Fruit fly (Drosophila melanogaster): ENCODE measurements around the gene Rab27.

Gene Rab27

dm6 chrX:1476848-1477247, at the start of gene Rab27, which contains the start of gene mei-38:
Rab27 (minus strand) TSS chrX:1476974.
mei-38 (plus strand) TSS chrX:1477063.
- TF ChIP-seq CG8478 (optimal IDR thresholded peaks at IDR 0.05) (no peak), CTCF (optimal IDR thresholded peaks at IDR 0.05) (peak in 1 of 2 experiments; percentile 6)

DNA sequence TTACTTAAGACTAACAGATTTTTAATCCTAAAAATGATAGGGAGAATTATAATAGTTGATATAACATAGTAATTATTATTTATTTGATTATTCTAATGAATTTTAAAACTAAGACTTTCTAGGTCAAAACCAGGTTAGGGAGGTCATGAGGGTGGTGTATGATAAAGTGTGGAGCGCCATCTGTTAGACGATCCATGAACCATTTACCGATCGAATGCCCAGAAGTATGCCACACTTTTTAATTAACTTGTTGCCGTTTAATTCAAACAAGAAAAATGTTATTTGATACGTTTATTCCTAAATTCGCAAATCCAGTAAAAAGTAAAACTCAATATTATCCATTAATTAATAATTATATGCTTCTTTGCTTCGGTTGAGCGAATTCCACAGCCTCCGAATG, 46.5 kb upstream of the Rab27 start:
- TF ChIP-seq CTCF (optimal IDR thresholded peaks at IDR 0.05), result peak; percentile 73 to 87

dm6 chrX:1517618-1518017, 40.8 kb upstream of the Rab27 start:
- TF ChIP-seq CG8478 (optimal IDR thresholded peaks at IDR 0.05), result no peak
- TF ChIP-seq CTCF (optimal IDR thresholded peaks at IDR 0.05), result no peak

DNA sequence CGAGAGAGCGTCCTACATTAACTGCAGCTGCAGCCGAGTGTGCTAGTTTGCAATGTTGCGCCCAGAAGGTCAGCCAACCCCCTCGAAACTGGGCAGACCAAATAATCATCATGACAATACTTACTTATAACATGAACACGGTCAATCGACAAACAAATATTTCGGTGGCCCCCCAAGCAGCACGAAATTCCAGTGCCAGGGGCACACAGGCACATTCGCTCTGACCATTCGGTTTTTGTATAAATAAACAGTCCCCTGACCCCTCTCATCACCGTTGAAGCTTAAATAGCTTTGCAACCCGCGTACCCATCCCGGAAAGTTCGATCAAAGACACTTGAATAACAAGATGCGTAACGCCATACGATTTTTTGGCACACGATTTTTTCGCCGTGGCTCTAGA, 37.1 kb upstream of the Rab27 start:
- TF ChIP-seq CG8478 (optimal IDR thresholded peaks at IDR 0.05), result no peak

dm6 chrX:1512753-1513226, 36.0 kb upstream of the Rab27 start, which contains the start of gene CG14795:
CG14795 (minus strand) TSS chrX:1512803.
- TF ChIP-seq CTCF (optimal IDR thresholded peaks at IDR 0.05), result peak; percentile 67 to 70
- no peak for TF ChIP-seq CG8478 (optimal IDR thresholded peaks at IDR 0.05)

- TF ChIP-seq CTCF (optimal IDR thresholded peaks at IDR 0.05) (no peak), CG8478 (optimal IDR thresholded peaks at IDR 0.05) (no peak)
Measured at dm6 chrX:1508241-1508823, 31.6 kb upstream of the Rab27 start.

DNA sequence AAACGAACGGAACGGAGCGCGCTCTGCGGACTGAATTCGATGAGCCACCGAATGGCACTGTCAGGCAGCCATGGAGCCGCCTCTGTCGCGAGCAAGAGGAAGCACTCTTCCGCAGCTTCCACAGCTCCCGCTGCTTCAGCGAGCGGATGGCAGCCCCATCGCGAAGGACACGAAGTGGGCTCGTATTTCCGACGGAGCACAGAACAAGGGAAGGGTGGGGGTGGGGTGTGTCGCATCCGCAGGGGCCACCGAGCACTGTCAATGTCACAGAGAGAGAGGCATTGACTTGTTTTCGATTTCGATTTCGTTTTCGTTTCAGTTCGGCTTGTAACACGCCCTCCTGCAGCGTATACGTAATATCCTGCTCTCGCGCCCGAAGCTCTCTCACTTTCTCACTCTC, 31.0 kb upstream of the Rab27 start, which contains the start of gene Nmdar2:
Gene Nmdar2 (minus strand): TSS at position 59 of the 400 bp plus-strand sequence.
- TF ChIP-seq CTCF (optimal IDR thresholded peaks at IDR 0.05), result no peak
- TF ChIP-seq CG8478 (optimal IDR thresholded peaks at IDR 0.05), result no peak

dm6 chrX:1482840-1483518, 6.2 kb upstream of the Rab27 start, which contains the start of the genes sta and inc:
sta (minus strand) TSS chrX:1483413.
inc (plus strand) TSS chrX:1483479.
- TF ChIP-seq CG8478 (optimal IDR thresholded peaks at IDR 0.05), result no peak
- peak; percentile 23 to 47 for TF ChIP-seq CTCF (optimal IDR thresholded peaks at IDR 0.05)

DNA sequence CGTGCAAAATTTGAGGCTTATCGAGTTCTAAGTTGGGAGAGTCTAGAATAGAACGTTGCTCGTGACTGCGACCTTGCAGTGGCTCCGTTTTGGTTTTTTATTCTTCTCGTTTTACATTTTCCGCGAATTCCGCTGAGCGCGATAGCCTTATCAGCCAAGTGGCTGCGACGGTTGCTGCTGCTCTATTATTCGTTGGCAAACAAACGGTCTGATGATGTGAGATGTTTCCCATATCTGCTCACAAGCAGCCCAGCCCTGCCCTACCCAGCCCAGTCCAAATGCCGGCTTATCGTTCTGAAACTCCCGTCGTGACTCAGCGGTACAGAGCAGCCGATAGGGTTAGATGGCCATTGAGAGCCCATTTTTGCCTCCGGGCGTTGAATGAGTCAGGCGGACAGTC, 3.7 kb upstream of the Rab27 start:
- TF ChIP-seq CTCF (optimal IDR thresholded peaks at IDR 0.05), result no peak
- TF ChIP-seq CG8478 (optimal IDR thresholded peaks at IDR 0.05), result no peak

DNA sequence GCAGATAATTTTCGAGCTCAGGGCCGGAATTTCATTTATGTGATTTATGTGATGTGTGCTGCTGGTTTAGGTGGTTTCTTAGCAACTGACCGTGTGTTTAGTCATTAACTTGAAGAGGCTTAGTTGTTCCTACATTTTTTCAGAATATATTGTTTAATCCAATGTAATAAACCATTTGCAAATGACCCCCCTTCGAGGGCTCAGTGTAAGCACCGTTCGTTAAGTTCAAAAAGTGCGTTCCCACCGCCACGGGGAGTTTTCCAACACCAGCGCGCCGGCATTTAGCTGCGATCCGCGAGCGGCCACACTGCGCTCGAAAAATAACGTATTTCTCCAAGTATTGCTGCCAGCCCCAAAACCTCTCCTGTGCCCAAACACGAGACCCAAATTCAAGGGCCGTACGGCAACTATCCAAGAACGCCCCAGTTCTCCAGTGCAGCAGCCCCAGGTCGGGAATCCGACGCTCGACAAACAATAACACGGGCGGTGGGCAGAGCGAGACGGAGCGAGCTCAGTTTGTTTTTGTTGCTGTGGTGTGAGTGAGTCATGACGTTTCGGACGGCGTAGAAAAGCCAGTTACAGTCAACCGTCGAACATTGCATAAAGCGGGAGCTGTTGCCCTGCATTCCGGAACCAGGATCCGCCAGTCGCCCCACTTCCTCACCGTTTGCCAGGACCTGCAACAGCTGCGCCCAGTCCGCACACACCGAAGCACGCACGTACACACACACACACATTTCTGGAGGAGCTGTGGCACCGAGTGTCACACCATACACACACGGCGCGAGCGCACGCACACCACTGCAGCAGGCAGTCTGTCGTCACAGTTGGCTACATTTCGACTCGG, 1.7 kb upstream of the Rab27 start, which contains the start of gene rush:
Gene rush (plus strand): TSS at position 277 of the 847 bp plus-strand sequence.
- TF ChIP-seq CTCF (optimal IDR thresholded peaks at IDR 0.05) (no peak), CG8478 (optimal IDR thresholded peaks at IDR 0.05) (no peak)

DNA sequence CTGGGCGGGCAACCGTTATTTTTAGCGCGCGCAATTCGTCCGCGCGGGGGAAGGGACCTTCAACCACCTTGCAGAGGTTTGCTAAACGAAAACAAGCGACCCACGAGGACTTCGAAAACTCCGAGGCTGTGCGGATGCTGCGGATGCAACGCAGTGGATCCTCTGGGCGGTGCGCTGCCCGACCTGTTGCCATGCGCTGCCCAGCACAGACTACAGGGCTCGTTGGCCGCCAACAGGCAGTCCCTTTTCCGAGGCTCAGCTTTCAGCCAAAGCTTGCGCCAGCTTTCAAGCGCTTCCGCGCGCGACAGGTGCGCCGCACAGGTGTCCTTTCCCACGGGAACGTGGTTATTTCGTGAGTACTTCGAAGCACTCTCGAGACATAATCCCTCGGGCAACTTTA, 338 bp downstream of the Rab27 start:
- TF ChIP-seq CTCF (optimal IDR thresholded peaks at IDR 0.05), result no peak
- no peak for TF ChIP-seq CG8478 (optimal IDR thresholded peaks at IDR 0.05)

- TF ChIP-seq CG8478 (optimal IDR thresholded peaks at IDR 0.05) (no peak), CTCF (optimal IDR thresholded peaks at IDR 0.05) (no peak)
Measured at dm6 chrX:1472222-1472621, 4.6 kb downstream of the Rab27 start, which contains the start of gene CG14780. CG14780 (plus strand) TSS chrX:1472522.

dm6 chrX:1470562-1470961, 6.2 kb downstream of the Rab27 start, which contains the start of gene pck:
pck (plus strand) TSS chrX:1470666.
- TF ChIP-seq CTCF (optimal IDR thresholded peaks at IDR 0.05), result no peak

dm6 chrX:1469717-1470116, 7.1 kb downstream of the Rab27 start, which contains the start of gene CG32808:
CG32808 (minus strand) TSS chrX:1469817.
- TF ChIP-seq CG8478 (optimal IDR thresholded peaks at IDR 0.05) (no peak), CTCF (optimal IDR thresholded peaks at IDR 0.05) (no peak)

dm6 chrX:1467382-1467592, 9.5 kb downstream of the Rab27 start, which contains the start of gene CG14778:
CG14778 (plus strand) TSS chrX:1467493.
- no peak for TF ChIP-seq CTCF (optimal IDR thresholded peaks at IDR 0.05)
- TF ChIP-seq CG8478 (optimal IDR thresholded peaks at IDR 0.05), result no peak
